Worm (Caenorhabditis elegans): ENCODE results near the gene dvc-1.

The dvc-1 gene

DNA sequence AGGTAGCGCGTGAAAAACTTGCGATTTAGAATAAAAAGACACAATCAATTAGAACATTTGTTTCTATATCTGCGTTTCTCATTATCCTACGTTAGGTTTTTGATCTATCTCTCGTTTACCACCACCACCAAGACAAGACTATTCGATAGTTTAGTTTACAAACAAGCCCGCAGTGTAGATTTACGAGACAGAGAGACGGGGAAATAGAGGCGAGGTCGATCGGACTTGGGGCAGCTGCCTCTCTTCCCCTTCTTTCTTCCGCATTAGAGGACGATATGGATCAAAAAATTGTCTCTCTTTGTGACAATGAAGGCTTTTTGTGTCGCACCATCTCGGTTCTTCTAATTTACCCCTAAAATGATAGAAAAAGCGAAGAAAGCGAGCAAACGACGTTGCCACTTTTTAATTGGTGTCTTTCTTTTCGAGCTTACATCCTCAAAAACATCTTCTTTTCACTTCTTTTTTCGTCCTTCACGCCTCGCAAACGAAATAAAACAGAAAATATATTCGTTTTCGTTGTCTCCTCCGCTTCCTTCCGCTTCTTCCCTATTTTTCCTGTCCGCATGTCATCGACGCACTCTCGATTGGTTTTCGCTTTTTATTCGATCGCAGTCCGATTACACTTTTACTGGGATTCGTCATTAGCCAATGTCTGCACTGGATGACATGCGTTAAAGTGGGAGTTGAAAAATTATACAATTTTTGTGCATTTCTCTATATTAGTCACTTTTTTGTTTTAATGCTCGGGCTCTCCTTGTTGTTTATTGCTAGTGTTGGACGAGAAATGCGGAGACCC lies 42.5 kb upstream of the dvc-1 start:
- TF ChIP-seq nhr-2 (tag; optimal IDR thresholded peaks at IDR 0.05) (no peak), ceh-39 (tag; optimal IDR thresholded peaks at IDR 0.05) (peak; percentile 39), pha-4 (tag; optimal IDR thresholded peaks at IDR 0.05) (no peak), ham-2 (GFP tag; optimal IDR thresholded peaks at IDR 0.05) (peak; percentile 65), blmp-1 (tag; optimal IDR thresholded peaks at IDR 0.05) (peak; percentile 69), nhr-237 (tag; optimal IDR thresholded peaks at IDR 0.05) (no peak), mls-2 (tag; optimal IDR thresholded peaks at IDR 0.05) (no peak), hlh-1 (tag; optimal IDR thresholded peaks at IDR 0.05) (peak; percentile 91), cnd-1 (tag; optimal IDR thresholded peaks at IDR 0.05) (no peak), zip-8 (tag; optimal IDR thresholded peaks at IDR 0.05) (no peak), tbx-8 (GFP tag; optimal IDR thresholded peaks at IDR 0.05) (no peak), flh-1 (GFP tag; optimal IDR thresholded peaks at IDR 0.05) (no peak), nhr-28 (tag; optimal IDR thresholded peaks at IDR 0.05) (no peak), lin-13 (tag; optimal IDR thresholded peaks at IDR 0.05) (no peak), ceh-43 (GFP tag; optimal IDR thresholded peaks at IDR 0.05) (no peak), nhr-12 (tag; optimal IDR thresholded peaks at IDR 0.05) (no peak), lin-32 (GFP tag; optimal IDR thresholded peaks at IDR 0.05) (no peak), sem-2 (GFP tag; optimal IDR thresholded peaks at IDR 0.05) (no peak), nhr-76 (tag; optimal IDR thresholded peaks at IDR 0.05) (no peak), elt-3 (tag; optimal IDR thresholded peaks at IDR 0.05) (no peak), M03D4.4 (tag; optimal IDR thresholded peaks at IDR 0.05) (no peak), ces-1 (GFP tag; optimal IDR thresholded peaks at IDR 0.05) (peak; percentile 3), bed-3 (GFP tag; optimal IDR thresholded peaks at IDR 0.05) (no peak), mep-1 (tag; optimal IDR thresholded peaks at IDR 0.05) (peak; percentile 7), unc-39 (tag; optimal IDR thresholded peaks at IDR 0.05) (no peak), ceh-83 (GFP tag; optimal IDR thresholded peaks at IDR 0.05) (no peak), elt-1 (tag; optimal IDR thresholded peaks at IDR 0.05; ENCODE audit: borderline replicate concordance, insufficient read depth) (peak; percentile 41), unc-62 (GFP tag; optimal IDR thresholded peaks at IDR 0.05) (peak; percentile 39), lsy-2 (tag; optimal IDR thresholded peaks at IDR 0.05) (no peak), mab-5 (tag; optimal IDR thresholded peaks at IDR 0.05) (no peak), drap-1 (GFP tag; optimal IDR thresholded peaks at IDR 0.05) (no peak), ztf-11 (tag; optimal IDR thresholded peaks at IDR 0.05) (no peak), unc-120 (tag; optimal IDR thresholded peaks at IDR 0.05; ENCODE audit: poor library complexity, severe bottlenecking) (peak; percentile 38), snpc-4 (tag; optimal IDR thresholded peaks at IDR 0.05) (no peak), sptf-1 (tag; optimal IDR thresholded peaks at IDR 0.05) (no peak)

DNA sequence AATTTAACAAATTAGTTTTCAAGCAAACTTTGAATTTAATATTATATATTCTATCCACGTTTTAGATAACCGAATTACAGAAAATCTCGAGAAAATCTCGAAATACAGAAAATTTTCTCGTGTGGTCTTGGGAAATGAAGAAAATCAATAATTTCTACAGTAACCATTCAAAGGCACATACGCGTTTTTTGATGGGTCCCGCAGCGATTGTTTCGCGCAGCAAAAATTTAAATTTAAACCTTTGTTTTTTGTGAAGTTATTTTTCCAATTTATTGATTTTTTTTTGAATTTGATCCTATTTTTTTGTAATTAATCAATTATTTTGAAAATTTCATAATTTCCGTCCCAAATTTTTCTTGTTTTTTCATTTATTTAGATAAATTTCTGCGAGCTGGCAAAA lies 40.4 kb upstream of the dvc-1 start:
- no peak for TF ChIP-seq nhr-12 (tag; optimal IDR thresholded peaks at IDR 0.05)
- TF ChIP-seq cnd-1 (tag; optimal IDR thresholded peaks at IDR 0.05) = no peak
- TF ChIP-seq unc-62 (GFP tag; optimal IDR thresholded peaks at IDR 0.05) = no peak
- no peak for TF ChIP-seq ceh-39 (tag; optimal IDR thresholded peaks at IDR 0.05)
- no peak for TF ChIP-seq mep-1 (tag; optimal IDR thresholded peaks at IDR 0.05)
- TF ChIP-seq drap-1 (GFP tag; optimal IDR thresholded peaks at IDR 0.05) = no peak
- no peak for TF ChIP-seq mls-2 (tag; optimal IDR thresholded peaks at IDR 0.05)

DNA sequence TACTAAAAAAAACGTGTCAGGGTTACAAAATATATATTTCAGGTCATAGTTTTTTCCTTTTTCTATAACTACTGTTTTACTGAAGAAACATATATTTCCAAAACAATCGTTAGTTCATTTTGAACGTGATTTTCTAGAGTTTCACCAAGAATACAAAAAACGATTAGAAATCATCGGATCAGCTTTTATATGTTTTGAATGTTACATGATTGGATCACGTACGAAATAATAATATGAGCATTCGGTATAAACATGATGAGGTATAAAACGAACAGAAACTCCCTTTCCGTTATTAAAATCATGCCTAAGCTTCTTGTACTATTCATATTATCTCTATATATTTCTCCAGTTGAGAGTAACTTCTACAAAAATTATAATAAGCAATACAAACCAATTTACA lies 33.7 kb upstream of the dvc-1 start, which contains the start of gene clec-223:
Gene clec-223 (plus strand): TSS at position 301 of the 400 bp plus-strand sequence.
- no peak for TF ChIP-seq blmp-1 (tag; optimal IDR thresholded peaks at IDR 0.05)

DNA sequence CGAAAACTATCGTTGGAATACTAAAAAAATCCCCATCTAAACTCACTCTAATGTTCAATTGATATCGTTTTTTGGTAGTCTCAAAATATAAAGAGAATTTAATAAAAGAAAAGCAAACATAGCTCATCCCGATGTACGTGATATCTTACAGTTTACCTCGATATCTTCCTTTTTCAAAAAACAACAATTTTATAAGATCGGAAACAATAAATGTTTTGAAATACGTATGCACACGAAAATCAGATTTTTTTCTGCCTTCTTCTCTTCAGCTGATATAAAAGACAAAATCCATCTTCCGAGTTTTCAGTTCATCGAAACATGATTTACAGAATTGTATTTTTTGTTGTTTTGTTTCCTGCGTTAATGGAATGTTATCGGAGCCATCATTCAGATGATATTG lies 31.9 kb upstream of the dvc-1 start, which contains the start of gene clec-222:
Gene clec-222 (plus strand): TSS at position 301 of the 400 bp plus-strand sequence.
- TF ChIP-seq zip-8 (tag; optimal IDR thresholded peaks at IDR 0.05) = no peak
- no peak for TF ChIP-seq unc-120 (tag; optimal IDR thresholded peaks at IDR 0.05; ENCODE audit: poor library complexity, severe bottlenecking)
- TF ChIP-seq unc-62 (GFP tag; optimal IDR thresholded peaks at IDR 0.05) = no peak
- no peak for TF ChIP-seq nhr-2 (tag; optimal IDR thresholded peaks at IDR 0.05)
- no peak for TF ChIP-seq blmp-1 (tag; optimal IDR thresholded peaks at IDR 0.05)
- no peak for TF ChIP-seq snpc-4 (tag; optimal IDR thresholded peaks at IDR 0.05)
- TF ChIP-seq unc-39 (tag; optimal IDR thresholded peaks at IDR 0.05) = no peak
- TF ChIP-seq ceh-39 (tag; optimal IDR thresholded peaks at IDR 0.05) = no peak
- TF ChIP-seq M03D4.4 (tag; optimal IDR thresholded peaks at IDR 0.05) = no peak
- no peak for TF ChIP-seq elt-3 (tag; optimal IDR thresholded peaks at IDR 0.05)
- TF ChIP-seq elt-1 (tag; optimal IDR thresholded peaks at IDR 0.05; ENCODE audit: borderline replicate concordance, insufficient read depth) = no peak
